Worm (Caenorhabditis elegans): ENCODE data around the gene clec-9.

DNA sequence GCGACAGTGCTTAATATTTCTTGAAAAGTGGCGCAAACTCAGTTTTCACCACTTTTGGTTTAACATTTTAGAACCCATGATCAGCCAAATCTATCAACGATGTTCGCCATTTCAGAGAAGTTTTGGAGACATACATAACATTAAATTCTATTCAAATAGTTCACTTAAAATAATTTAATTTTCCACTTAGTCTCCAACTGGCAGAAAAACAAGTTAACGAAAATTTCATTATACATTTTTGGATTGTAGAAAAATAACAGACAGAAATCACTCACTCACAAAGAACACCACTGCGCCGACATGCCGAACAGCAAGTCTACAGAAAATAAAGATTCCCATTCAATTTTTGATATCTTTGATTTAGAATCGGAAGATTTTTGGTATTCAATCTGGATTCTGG lies 26.5 kb downstream of the clec-9 start, which contains the start of gene srw-44:
- TF ChIP-seq dao-5 (tag; optimal IDR thresholded peaks at IDR 0.05) (no peak), W03F9.2 (tag; optimal IDR thresholded peaks at IDR 0.05) (no peak), him-1 (tag; optimal IDR thresholded peaks at IDR 0.05) (no peak)

Measured in whole organism, L4/young adult.